Fruit fly (Drosophila melanogaster) whole organism, embryonic: ENCODE measurements around the gene cold.

Experiments
- ATbp ChIP-seq: fragments of 200-800 bp; sonication (Bioruptor generic); optimal IDR thresholded peaks from 2 replicates; lab custom pipeline; 2017; ENCODE audit warnings: missing biosample characterization, mild to moderate bottlenecking, missing genetic modification characterization, missing genetic modification reagents
- Ada2b ChIP-seq: fragments of 200-800 bp; sonication (Bioruptor generic); IDR thresholded peaks from 2 replicates; pipeline ENCODE4 v1.3.6; 2022; ENCODE audit warnings: missing biosample characterization, missing genetic modification characterization
- Aef1 ChIP-seq: fragments of 200-800 bp; sonication (Bioruptor generic); IDR thresholded peaks from 3 replicates; pipeline ENCODE4 v1.3.6; 2022; ENCODE audit warnings: missing biosample characterization, missing genetic modification characterization
- Bgb ChIP-seq: fragments of 200-800 bp; sonication (Bioruptor generic); IDR thresholded peaks from 2 replicates; pipeline ENCODE4 v1.3.6; 2022; ENCODE audit warnings: missing biosample characterization, missing genetic modification characterization; ENCODE audit not compliant: partially characterized antibody
- CG10462 ChIP-seq: fragments of 200-800 bp; sonication (Bioruptor generic); optimal IDR thresholded peaks from 2 replicates; lab custom pipeline; 2016; ENCODE audit warnings: missing biosample characterization, missing genetic modification characterization
- CG11456 ChIP-seq: fragments of 200-800 bp; sonication (Bioruptor generic); IDR thresholded peaks from 3 replicates; pipeline ENCODE4 v1.3.6; 2022; ENCODE audit warnings: missing biosample characterization, missing genetic modification characterization
- CG11695 ChIP-seq: fragments of 200-800 bp; sonication (Bioruptor generic); IDR thresholded peaks from 3 replicates; pipeline ENCODE4 v1.3.6; 2022; ENCODE audit warnings: missing biosample characterization, missing genetic modification characterization
- CG13287 ChIP-seq: fragments of 200-800 bp; sonication (Bioruptor generic); IDR thresholded peaks from 2 replicates; pipeline ENCODE4 v1.3.6; 2022; ENCODE audit warnings: missing biosample characterization, missing genetic modification characterization; ENCODE audit not compliant: partially characterized antibody
- CG13296 ChIP-seq: fragments of 200-800 bp; sonication (Bioruptor generic); optimal IDR thresholded peaks from 3 replicates; lab custom pipeline; 2018; ENCODE audit warnings: missing biosample characterization, mild to moderate bottlenecking, missing genetic modification characterization
- CG15479 ChIP-seq: fragments of 200-800 bp; sonication (Bioruptor generic); optimal IDR thresholded peaks from 3 replicates; lab custom pipeline; 2019; ENCODE audit warnings: missing biosample characterization, mild to moderate bottlenecking, missing genetic modification characterization, moderate library complexity
- CG16815 ChIP-seq: fragments of 200-800 bp; sonication (Bioruptor generic); optimal IDR thresholded peaks from 3 replicates; lab custom pipeline; 2017; ENCODE audit warnings: missing biosample characterization, mild to moderate bottlenecking, missing genetic modification characterization
- CG17802 ChIP-seq: fragments of 200-800 bp; sonication (Bioruptor generic); optimal IDR thresholded peaks from 2 replicates; lab custom pipeline; 2018; ENCODE audit warnings: missing biosample characterization, mild to moderate bottlenecking, missing genetic modification characterization, moderate library complexity
- CG1832 ChIP-seq: fragments of 200-800 bp; sonication (Bioruptor generic); optimal IDR thresholded peaks from 2 replicates; lab custom pipeline; 2017; ENCODE audit warnings: missing biosample characterization, mild to moderate bottlenecking, missing genetic modification characterization, inconsistent platforms
- CG2116 ChIP-seq: fragments of 200-800 bp; sonication (Bioruptor generic); optimal IDR thresholded peaks from 3 replicates; lab custom pipeline; 2018; ENCODE audit warnings: missing biosample characterization, mild to moderate bottlenecking, missing genetic modification characterization
- CG3163 ChIP-seq: fragments of 200-800 bp; sonication (Bioruptor generic); optimal IDR thresholded peaks from 3 replicates; lab custom pipeline; 2016; ENCODE audit warnings: missing biosample characterization, missing genetic modification characterization
- CG34376 ChIP-seq: fragments of 200-800 bp; sonication (Bioruptor generic); optimal IDR thresholded peaks from 2 replicates; lab custom pipeline; 2018; ENCODE audit warnings: missing biosample characterization, mild to moderate bottlenecking, missing genetic modification characterization
- CG3726 ChIP-seq: fragments of 200-800 bp; sonication (Bioruptor generic); IDR thresholded peaks from 3 replicates; pipeline ENCODE4, ENCODE4 v1.3.6; 2022; ENCODE audit warnings: missing biosample characterization, missing genetic modification characterization
- CG4854 ChIP-seq: fragments of 200-800 bp; sonication (Bioruptor generic); optimal IDR thresholded peaks from 2 replicates; lab custom pipeline; 2016; ENCODE audit warnings: missing biosample characterization, missing genetic modification characterization, inconsistent platforms
- CG6654 ChIP-seq: fragments of 200-800 bp; sonication (Bioruptor generic); optimal IDR thresholded peaks from 2 replicates; lab custom pipeline; 2017; ENCODE audit warnings: missing biosample characterization, mild to moderate bottlenecking, missing genetic modification characterization
- CG8281 ChIP-seq: fragments of 200-800 bp; sonication (Bioruptor generic); optimal IDR thresholded peaks from 2 replicates; lab custom pipeline; 2018; ENCODE audit warnings: missing biosample characterization, mild to moderate bottlenecking, missing genetic modification characterization, moderate library complexity
- CG8290 ChIP-seq, 3 experiments: fragments of 200-800 bp; sonication (Bioruptor generic); optimal IDR thresholded peaks; 2 replicates each; lab custom pipeline; 2016 to 2019; ENCODE audit warnings: missing biosample characterization in 3 of 3, missing genetic modification characterization in 3 of 3, mild to moderate bottlenecking in 2 of 3, moderate library complexity in 1 of 3
- CG8388 ChIP-seq: fragments of 200-800 bp; sonication (Bioruptor generic); optimal IDR thresholded peaks from 2 replicates; lab custom pipeline; 2019; ENCODE audit warnings: missing biosample characterization, mild to moderate bottlenecking, missing genetic modification characterization, moderate library complexity
- CG8478 ChIP-seq: fragments of >200 bp; optimal IDR thresholded peaks from 2 replicates; lab custom pipeline; 2018
- CTCF ChIP-seq: fragments of 200-800 bp; sonication (Bioruptor generic); optimal IDR thresholded peaks from 2 replicates; lab custom pipeline; 2017; ENCODE audit warnings: missing biosample characterization, mild to moderate bottlenecking, missing genetic modification characterization, moderate library complexity
- CrebB ChIP-seq: fragments of 200-800 bp; sonication (Bioruptor generic); optimal IDR thresholded peaks from 3 replicates; lab custom pipeline; 2018; ENCODE audit warnings: missing biosample characterization, mild to moderate bottlenecking, missing genetic modification characterization
- Dad ChIP-seq: fragments of 200-800 bp; sonication (Bioruptor generic); optimal IDR thresholded peaks from 3 replicates; lab custom pipeline; 2016; ENCODE audit warnings: missing biosample characterization, missing genetic modification characterization
- Dfd ChIP-seq, 2 experiments: fragments of >200 bp; optimal IDR thresholded peaks; 2 replicates each; lab custom pipeline; 2017; ENCODE audit warnings: missing biosample characterization in 2 of 2, missing genetic modification characterization in 2 of 2
- Dref ChIP-seq: fragments of 200-800 bp; sonication (Bioruptor generic); IDR thresholded peaks from 2 replicates; pipeline ENCODE4 v1.3.6; 2022; ENCODE audit warnings: missing biosample characterization, missing genetic modification characterization
- Hr3 ChIP-seq: fragments of 200-800 bp; sonication (Bioruptor generic); optimal IDR thresholded peaks from 3 replicates; lab custom pipeline; 2016; ENCODE audit warnings: missing biosample characterization, missing genetic modification characterization
- Hr51 ChIP-seq, 2 experiments: fragments of 200-800 bp; sonication (Bioruptor generic); optimal IDR thresholded peaks; 2 replicates in 1 of 2; 3 replicates in 1 of 2; lab custom pipeline; 2016 to 2018; ENCODE audit warnings: missing biosample characterization in 2 of 2, missing genetic modification characterization in 2 of 2, mild to moderate bottlenecking in 1 of 2, moderate library complexity in 1 of 2
- Scr ChIP-seq: fragments of 200-800 bp; sonication (Bioruptor generic); IDR thresholded peaks from 2 replicates; pipeline ENCODE4 v1.3.6; 2022; ENCODE audit warnings: missing biosample characterization, missing genetic modification characterization; ENCODE audit not compliant: partially characterized antibody
- Taf1 ChIP-seq: fragments of 200-800 bp; sonication (Bioruptor generic); IDR thresholded peaks from 2 replicates; pipeline ENCODE4 v1.3.6; 2022; ENCODE audit warnings: missing biosample characterization, missing genetic modification characterization
- abd-A ChIP-seq: fragments of 200-800 bp; sonication (Bioruptor generic); optimal IDR thresholded peaks from 3 replicates; lab custom pipeline; 2019; ENCODE audit warnings: missing biosample characterization, mild to moderate bottlenecking, missing genetic modification characterization, moderate library complexity
- bab2 ChIP-seq: fragments of 200-800 bp; sonication (Bioruptor generic); optimal IDR thresholded peaks from 2 replicates; lab custom pipeline; 2016; ENCODE audit warnings: missing biosample characterization, missing genetic modification characterization
- chn ChIP-seq: fragments of 200-800 bp; sonication (Bioruptor generic); optimal IDR thresholded peaks from 2 replicates; lab custom pipeline; 2016; ENCODE audit warnings: missing biosample characterization, missing genetic modification characterization
- dimm ChIP-seq: fragments of 200-800 bp; sonication (Bioruptor generic); IDR thresholded peaks from 2 replicates; pipeline ENCODE4 v1.3.6; 2022; ENCODE audit warnings: missing biosample characterization, missing genetic modification characterization
- fd3F ChIP-seq: fragments of 200-800 bp; sonication (Bioruptor generic); optimal IDR thresholded peaks from 2 replicates; lab custom pipeline; 2018; ENCODE audit warnings: missing biosample characterization, mild to moderate bottlenecking, missing genetic modification characterization, moderate library complexity
- fd96Cb ChIP-seq: fragments of 200-800 bp; sonication (Bioruptor generic); optimal IDR thresholded peaks from 2 replicates; lab custom pipeline; 2018; ENCODE audit warnings: missing biosample characterization, mild to moderate bottlenecking, missing genetic modification characterization, moderate library complexity
- jing ChIP-seq: fragments of 200-800 bp; sonication (Bioruptor generic); optimal IDR thresholded peaks from 2 replicates; lab custom pipeline; 2018; ENCODE audit warnings: missing biosample characterization, mild to moderate bottlenecking, missing genetic modification characterization
- nmo ChIP-seq: fragments of 200-800 bp; sonication (Bioruptor generic); optimal IDR thresholded peaks from 2 replicates; lab custom pipeline; 2018; ENCODE audit warnings: missing biosample characterization, mild to moderate bottlenecking, missing genetic modification characterization, moderate library complexity
- pan ChIP-seq, 4 experiments: fragments of >200 bp in 3 of 4; fragments of 200-800 bp in 1 of 4; sonication (Bioruptor generic) in 1 of 4; optimal IDR thresholded peaks in 3 of 4; IDR thresholded peaks in 1 of 4; 2 replicates each; pipeline versions ENCODE4 v1.3.6 to Lab custom; 2017 to 2022; ENCODE audit warnings: missing biosample characterization in 2 of 4, missing genetic modification characterization in 2 of 4, mixed read lengths in 1 of 4
- peb ChIP-seq: fragments of 200-800 bp; sonication (Bioruptor generic); IDR thresholded peaks from 2 replicates; pipeline ENCODE4 v1.3.6; 2022; ENCODE audit warnings: missing biosample characterization, missing genetic modification characterization
- pfk ChIP-seq: fragments of 200-800 bp; sonication (Bioruptor generic); optimal IDR thresholded peaks from 2 replicates; lab custom pipeline; 2018; ENCODE audit warnings: missing biosample characterization, mild to moderate bottlenecking, missing genetic modification characterization, moderate library complexity
- sc ChIP-seq, 3 experiments: fragments of >200 bp in 2 of 3; fragments of 200-800 bp in 1 of 3; sonication (Bioruptor generic) in 1 of 3; optimal IDR thresholded peaks; 2 replicates in 2 of 3; 3 replicates in 1 of 3; lab custom pipeline; 2017; ENCODE audit warnings: mild to moderate bottlenecking in 1 of 3, missing biosample characterization in 1 of 3, missing genetic modification characterization in 1 of 3, missing genetic modification reagents in 1 of 3
- sima ChIP-seq: fragments of 200-800 bp; sonication (Bioruptor generic); optimal IDR thresholded peaks from 2 replicates; lab custom pipeline; 2016; ENCODE audit warnings: missing biosample characterization, missing genetic modification characterization
- sisA ChIP-seq: fragments of 200-800 bp; sonication (Bioruptor generic); IDR thresholded peaks from 2 replicates; pipeline ENCODE4 v1.3.6; 2022; ENCODE audit warnings: missing biosample characterization, missing genetic modification characterization
- toy ChIP-seq: fragments of 200-800 bp; sonication (Bioruptor generic); IDR thresholded peaks from 2 replicates; pipeline ENCODE4 v1.3.6; 2022; ENCODE audit warnings: missing biosample characterization, missing genetic modification characterization
- trh ChIP-seq: fragments of 200-800 bp; sonication (Bioruptor generic); optimal IDR thresholded peaks from 2 replicates; lab custom pipeline; 2016; ENCODE audit warnings: missing biosample characterization, missing genetic modification characterization
- tup ChIP-seq: fragments of 200-800 bp; sonication (Bioruptor generic); optimal IDR thresholded peaks from 2 replicates; lab custom pipeline; 2016; ENCODE audit warnings: missing biosample characterization, mild to moderate bottlenecking, missing genetic modification characterization, moderate library complexity
- wek ChIP-seq: fragments of 200-800 bp; sonication (Bioruptor generic); optimal IDR thresholded peaks from 3 replicates; lab custom pipeline; 2018; ENCODE audit warnings: missing biosample characterization, mild to moderate bottlenecking, missing genetic modification characterization, moderate library complexity

The cold gene

dm6 chr2L:602439-602879 is 28.4 kb downstream of the cold start, which contains the start of gene CG13689 (continued):
- TF ChIP-seq peb (no peak), CG8388 (peak; percentile 16), CG2116 (GFP tag; lab: Kevin White, UChicago) (peak; percentile 70), CG11456 (GFP tag; lab: Robert Waterston, UW) (peak; percentile 86), CTCF (peak; percentile 100), CG16815 (GFP tag; lab: Kevin White, UChicago) (peak; percentile 7), nmo (peak; percentile 41), tup (GFP tag; lab: Kevin White, UChicago) (no peak), CG17802 (tag; lab: Kevin White, UChicago) (no peak), bab2 (GFP tag; lab: Kevin White, UChicago) (peak; percentile 46), CG15479 (no peak), Taf1 (GFP tag; lab: Robert Waterston, UW) (0 out of 2 replicates have a peak, but pooled peaks have one; percentile 27), CG6654 (GFP tag; lab: Kevin White, UChicago) (no peak), chn (GFP tag; lab: Kevin White, UChicago) (peak; percentile 45), abd-A (tag; lab: Kevin White, UChicago) (no peak), CrebB (tag; lab: Kevin White, UChicago) (no peak), CG34376 (GFP tag; lab: Kevin White, UChicago) (no peak), trh (GFP tag; lab: Kevin White, UChicago) (no peak), jing (GFP tag; lab: Kevin White, UChicago) (no peak), CG13296 (GFP tag; lab: Kevin White, UChicago) (no peak), Dfd (GFP tag; optimal IDR thresholded peaks at IDR 0.05; lab: Kevin White, UChicago) (no peak), CG11695 (GFP tag; lab: Robert Waterston, UW) (no peak), fd3F (GFP tag; lab: Kevin White, UChicago) (no peak), CG8290 (GFP tag; optimal IDR thresholded peaks at IDR 0.05; lab: Kevin White, UChicago) (peak; percentile 49), CG8290 (tag; optimal IDR thresholded peaks at IDR 0.05; lab: Kevin White, UChicago) (no peak), sc (optimal IDR thresholded peaks at IDR 0.05; lab: Kevin White, UChicago) (no peak), sc (GFP tag; optimal IDR thresholded peaks at IDR 0.05; lab: Kevin White, UChicago) (no peak), CG10462 (peak; percentile 9), wek (GFP tag; lab: Kevin White, UChicago) (no peak), pfk (GFP tag; lab: Kevin White, UChicago) (peak; percentile 20), pan (optimal IDR thresholded peaks at IDR 0.05; lab: Kevin White, UChicago) (no peak), pan (GFP tag; optimal IDR thresholded peaks at IDR 0.05 in 1 of 2, IDR thresholded peaks at IDR 0.05 in 1 of 2) (no peak), dimm (GFP tag; lab: Robert Waterston, UW) (no peak), sima (no peak), CG4854 (GFP tag; lab: Kevin White, UChicago) (peak; percentile 30), CG8478 (lab: Kevin White, UChicago) (no peak), Dad (GFP tag; lab: Kevin White, UChicago) (no peak), CG1832 (GFP tag; lab: Kevin White, UChicago) (no peak), CG8281 (tag; lab: Kevin White, UChicago) (no peak), toy (GFP tag; lab: Robert Waterston, UW) (no peak), Scr (peak; percentile 39), ATbp (GFP tag; lab: Kevin White, UChicago) (no peak), Aef1 (GFP tag; lab: Robert Waterston, UW) (peak; percentile 46; the same call in 1 of the 3 replicates), CG3726 (no peak), Dref (GFP tag; lab: Robert Waterston, UW) (peak; percentile 51), CG13287 (GFP tag; lab: Robert Waterston, UW) (peak; percentile 64), fd96Cb (tag; lab: Kevin White, UChicago) (peak; percentile 46), Hr51 (GFP tag; optimal IDR thresholded peaks at IDR 0.05; lab: Kevin White, UChicago) (no peak), Bgb (GFP tag; lab: Robert Waterston, UW) (no peak), CG3163 (GFP tag; lab: Kevin White, UChicago) (no peak), sisA (peak; percentile 63), Hr3 (GFP tag; lab: Kevin White, UChicago) (peak; percentile 67), Ada2b (GFP tag; lab: Robert Waterston, UW) (no peak)
